Worm (Caenorhabditis elegans) whole organism, mixed stage, embryonic: ENCODE results near the gene npr-20.

ENCODE experiments used
- M03D4.4 ChIP-seq: sonication (generic microtip); optimal IDR thresholded peaks from 2 replicates; lab custom pipeline; 2017; ENCODE audit warnings: mild to moderate bottlenecking, missing genetic modification characterization, missing compliant biosample characterization
- blmp-1 ChIP-seq: fragments of 150-350 bp; optimal IDR thresholded peaks from 2 replicates; lab custom pipeline; 2014; ENCODE audit warnings: missing biosample characterization, missing genetic modification characterization
- ceh-39 ChIP-seq: fragments of 150-350 bp; optimal IDR thresholded peaks from 2 replicates; lab custom pipeline; 2014; ENCODE audit warnings: missing biosample characterization, missing genetic modification characterization
- ceh-43 ChIP-seq: fragments of 200-800 bp; sonication (Bioruptor generic); optimal IDR thresholded peaks from 2 replicates; lab custom pipeline; 2018; ENCODE audit warnings: mild to moderate bottlenecking, missing genetic modification characterization, moderate library complexity, missing compliant biosample characterization
- ceh-83 ChIP-seq: fragments of 200-800 bp; sonication (Bioruptor generic); optimal IDR thresholded peaks from 2 replicates; lab custom pipeline; 2018; ENCODE audit warnings: mild to moderate bottlenecking, missing genetic modification characterization, missing compliant biosample characterization
- ces-1 ChIP-seq: fragments of 150-350 bp; optimal IDR thresholded peaks from 2 replicates; lab custom pipeline; 2014; ENCODE audit warnings: missing biosample characterization, missing genetic modification reagents, missing genetic modification characterization
- drap-1 ChIP-seq: fragments of 200-800 bp; sonication (Bioruptor generic); optimal IDR thresholded peaks from 3 replicates; lab custom pipeline; 2018; ENCODE audit warnings: mild to moderate bottlenecking, missing genetic modification characterization, missing compliant biosample characterization
- elt-1 ChIP-seq: sonication (generic microtip); optimal IDR thresholded peaks from 2 replicates; lab custom pipeline; 2017; ENCODE audit warnings: missing genetic modification characterization, mild to moderate bottlenecking, missing compliant biosample characterization, antibody characterized with exemption, moderate library complexity, borderline replicate concordance; ENCODE audit not compliant: insufficient read depth
- elt-3 ChIP-seq: fragments of 150-350 bp; optimal IDR thresholded peaks from 2 replicates; lab custom pipeline; 2014; ENCODE audit warnings: missing biosample characterization, missing genetic modification characterization
- flh-1 ChIP-seq: fragments of 200-800 bp; sonication (Bioruptor generic); optimal IDR thresholded peaks from 2 replicates; lab custom pipeline; 2018; ENCODE audit warnings: mild to moderate bottlenecking, missing genetic modification characterization, moderate library complexity, missing compliant biosample characterization
- ham-2 ChIP-seq: fragments of 200-800 bp; sonication (Bioruptor generic); optimal IDR thresholded peaks from 2 replicates; lab custom pipeline; 2018; ENCODE audit warnings: mild to moderate bottlenecking, missing genetic modification characterization, missing compliant biosample characterization
- hlh-1 ChIP-seq: fragments of 150-350 bp; optimal IDR thresholded peaks from 2 replicates; lab custom pipeline; 2014; ENCODE audit warnings: missing biosample characterization, missing genetic modification reagents, missing genetic modification characterization
- lsy-2 ChIP-seq: fragments of 150-350 bp; optimal IDR thresholded peaks from 2 replicates; lab custom pipeline; 2014; ENCODE audit warnings: missing biosample characterization, missing genetic modification characterization
- mab-5 ChIP-seq: fragments of 150-350 bp; optimal IDR thresholded peaks from 2 replicates; lab custom pipeline; 2014; ENCODE audit warnings: missing biosample characterization, missing genetic modification characterization
- mep-1 ChIP-seq: fragments of 150-350 bp; optimal IDR thresholded peaks from 2 replicates; lab custom pipeline; 2017; ENCODE audit warnings: missing biosample characterization, missing genetic modification reagents, missing genetic modification characterization, inconsistent platforms
- mls-2 ChIP-seq: sonication (generic microtip); optimal IDR thresholded peaks from 2 replicates; lab custom pipeline; 2016; ENCODE audit warnings: mild to moderate bottlenecking, missing genetic modification characterization, moderate library complexity, missing compliant biosample characterization
- nhr-2 ChIP-seq: fragments of 150-350 bp; optimal IDR thresholded peaks from 2 replicates; lab custom pipeline; 2014; ENCODE audit warnings: missing biosample characterization, missing genetic modification characterization
- nhr-237 ChIP-seq: fragments of 150-350 bp; optimal IDR thresholded peaks from 2 replicates; lab custom pipeline; 2014; ENCODE audit warnings: missing biosample characterization, missing genetic modification characterization
- nhr-76 ChIP-seq: sonication (generic microtip); optimal IDR thresholded peaks from 2 replicates; lab custom pipeline; 2017; ENCODE audit warnings: missing biosample characterization, missing genetic modification characterization
- pha-4 ChIP-seq: fragments of 150-350 bp; optimal IDR thresholded peaks from 2 replicates; lab custom pipeline; 2018; ENCODE audit warnings: missing biosample characterization, missing genetic modification reagents, missing genetic modification characterization
- sem-2 ChIP-seq: fragments of 200-800 bp; sonication (Bioruptor generic); optimal IDR thresholded peaks from 2 replicates; lab custom pipeline; 2018; ENCODE audit warnings: mild to moderate bottlenecking, missing genetic modification characterization, missing compliant biosample characterization
- snpc-4 ChIP-seq: fragments of 150-350 bp; optimal IDR thresholded peaks from 2 replicates; lab custom pipeline; 2014; ENCODE audit warnings: missing biosample characterization, missing genetic modification characterization
- tbx-8 ChIP-seq: fragments of 200-800 bp; sonication (Bioruptor generic); optimal IDR thresholded peaks from 2 replicates; lab custom pipeline; 2018; ENCODE audit warnings: mild to moderate bottlenecking, missing genetic modification characterization, moderate library complexity, missing compliant biosample characterization
- unc-120 ChIP-seq: sonication (generic microtip); optimal IDR thresholded peaks from 2 replicates; lab custom pipeline; 2017; ENCODE audit warnings: missing genetic modification characterization, missing compliant biosample characterization; ENCODE audit not compliant: poor library complexity, severe bottlenecking
- unc-39 ChIP-seq: fragments of 150-350 bp; optimal IDR thresholded peaks from 2 replicates; lab custom pipeline; 2014; ENCODE audit warnings: missing biosample characterization, missing genetic modification characterization
- zip-8 ChIP-seq: fragments of 150-350 bp; optimal IDR thresholded peaks from 2 replicates; lab custom pipeline; 2014; ENCODE audit warnings: missing biosample characterization, missing genetic modification characterization
- ztf-11 ChIP-seq: fragments of 150-350 bp; optimal IDR thresholded peaks from 2 replicates; lab custom pipeline; 2014; ENCODE audit warnings: missing biosample characterization, missing genetic modification characterization

Gene npr-20

DNA sequence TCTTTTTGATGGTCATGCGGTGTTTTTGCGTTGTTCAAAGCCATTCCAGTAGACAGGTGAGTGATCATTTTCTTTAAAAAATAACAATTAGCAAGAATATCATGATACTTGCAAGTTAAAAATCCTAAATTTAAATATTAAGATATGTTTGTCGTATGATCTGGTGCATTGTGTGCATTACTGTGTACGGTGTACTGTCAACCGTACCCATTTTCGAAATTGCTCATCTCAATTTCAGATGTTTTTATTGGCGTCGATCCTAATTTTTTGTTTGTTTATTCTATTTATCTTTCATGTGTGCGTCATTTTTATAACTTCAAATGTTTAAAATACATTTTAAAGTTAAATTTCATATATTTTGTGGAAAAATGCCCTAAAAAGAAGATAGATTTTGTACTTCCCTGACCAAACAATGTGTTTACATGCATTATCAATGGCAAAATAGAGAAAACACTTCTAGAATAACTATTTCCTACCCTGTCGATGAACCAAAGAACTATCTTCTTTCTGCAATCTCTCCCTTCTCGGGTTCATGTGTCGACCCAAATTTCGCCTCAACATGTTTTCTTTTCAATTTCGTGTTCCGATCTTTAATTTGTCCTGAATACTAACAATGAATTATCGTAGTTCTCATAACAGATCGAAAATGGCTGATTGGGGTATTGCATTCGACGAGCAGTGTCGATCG is 19.4 kb upstream of the npr-20 start, which contains the start of the genes T07D4.5 and ddx-19:
T07D4.5 (minus strand) TSS at position 71 of the 688 bp plus-strand sequence.
ddx-19 (plus strand) TSS at position 638 of the 688 bp plus-strand sequence.
- TF ChIP-seq lsy-2 (tag; lab: Kevin White, UChicago) (peak; percentile 96), pha-4 (tag; lab: Kevin White, UChicago) (peak; percentile 38), snpc-4 (no peak)

DNA sequence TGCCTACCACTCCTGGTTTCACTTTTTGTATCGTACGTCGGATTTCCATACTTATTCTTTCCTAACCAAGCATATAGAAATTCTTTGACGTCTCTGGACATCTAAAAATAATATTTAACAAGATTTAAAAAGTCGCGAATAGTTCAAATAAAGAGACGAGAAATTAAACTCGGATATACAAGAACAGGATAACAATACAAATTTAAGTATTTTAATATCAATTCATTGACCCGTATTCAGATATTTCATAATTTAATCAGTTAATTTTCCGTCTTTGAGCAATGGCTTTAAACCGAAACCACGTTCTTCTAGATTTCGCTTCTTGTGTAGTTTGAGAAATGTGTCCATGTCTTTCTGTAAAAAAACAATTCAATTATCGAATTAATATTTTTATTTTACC is 18.6 kb upstream of the npr-20 start, which contains the start of gene rha-1:
rha-1 (minus strand) TSS at position 101 of the 400 bp plus-strand sequence.
- TF ChIP-seq mep-1 (tag; lab: Kevin White, UChicago) = no peak
- TF ChIP-seq ztf-11 (tag; lab: Kevin White, UChicago) = no peak
- TF ChIP-seq ceh-39 = no peak
- no peak for TF ChIP-seq tbx-8 (GFP tag; lab: Kevin White, UChicago)
- no peak for TF ChIP-seq ceh-43 (GFP tag; lab: Kevin White, UChicago)
- no peak for TF ChIP-seq unc-39 (tag; lab: Kevin White, UChicago)
- TF ChIP-seq blmp-1 (tag; lab: Kevin White, UChicago) = no peak
- TF ChIP-seq flh-1 (GFP tag; lab: Kevin White, UChicago) = no peak
- no peak for TF ChIP-seq M03D4.4 (tag; lab: Kevin White, UChicago)
- no peak for TF ChIP-seq drap-1 (GFP tag; lab: Kevin White, UChicago)
- no peak for TF ChIP-seq zip-8 (tag; lab: Kevin White, UChicago)
- no peak for TF ChIP-seq ham-2 (GFP tag; lab: Kevin White, UChicago)
- TF ChIP-seq elt-1 = no peak
- TF ChIP-seq sem-2 = no peak
- TF ChIP-seq unc-120 (tag; lab: Kevin White, UChicago) = no peak
- TF ChIP-seq mls-2 (tag; lab: Kevin White, UChicago) = no peak
- TF ChIP-seq ces-1 (GFP tag; lab: Kevin White, UChicago) = no peak
- TF ChIP-seq pha-4 (tag; lab: Kevin White, UChicago) = no peak
- TF ChIP-seq hlh-1 (tag; lab: Kevin White, UChicago) = no peak

DNA sequence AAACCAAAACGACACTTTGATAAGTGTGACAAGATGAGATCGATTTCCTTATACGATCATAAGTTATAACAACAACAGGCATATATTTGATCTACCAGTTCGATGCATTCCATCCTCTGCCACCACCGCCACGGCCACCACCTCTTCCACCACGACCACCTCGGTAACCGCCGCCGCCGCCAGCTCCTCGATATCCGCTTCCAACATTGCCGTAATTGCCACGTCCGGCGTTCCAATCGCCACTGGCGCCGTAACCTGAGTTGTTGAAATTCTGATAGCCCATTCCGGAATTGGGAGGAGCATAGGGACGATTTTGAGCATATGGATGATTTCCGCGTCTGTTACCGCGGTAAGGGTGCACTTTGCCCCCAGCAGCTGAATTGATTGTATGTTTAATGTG is 13.6 kb upstream of the npr-20 start:
- TF ChIP-seq ceh-83 (GFP tag; lab: Kevin White, UChicago) = no peak
- no peak for TF ChIP-seq pha-4 (tag; lab: Kevin White, UChicago)
- TF ChIP-seq nhr-237 (tag; lab: Kevin White, UChicago) = no peak
- TF ChIP-seq unc-120 (tag; lab: Kevin White, UChicago) = no peak
- TF ChIP-seq sem-2 = no peak
- no peak for TF ChIP-seq drap-1 (GFP tag; lab: Kevin White, UChicago)
- TF ChIP-seq mab-5 (tag; lab: Kevin White, UChicago) = no peak
- no peak for TF ChIP-seq lsy-2 (tag; lab: Kevin White, UChicago)
- no peak for TF ChIP-seq ces-1 (GFP tag; lab: Kevin White, UChicago)
- TF ChIP-seq flh-1 (GFP tag; lab: Kevin White, UChicago) = no peak
- no peak for TF ChIP-seq M03D4.4 (tag; lab: Kevin White, UChicago)
- no peak for TF ChIP-seq snpc-4

DNA sequence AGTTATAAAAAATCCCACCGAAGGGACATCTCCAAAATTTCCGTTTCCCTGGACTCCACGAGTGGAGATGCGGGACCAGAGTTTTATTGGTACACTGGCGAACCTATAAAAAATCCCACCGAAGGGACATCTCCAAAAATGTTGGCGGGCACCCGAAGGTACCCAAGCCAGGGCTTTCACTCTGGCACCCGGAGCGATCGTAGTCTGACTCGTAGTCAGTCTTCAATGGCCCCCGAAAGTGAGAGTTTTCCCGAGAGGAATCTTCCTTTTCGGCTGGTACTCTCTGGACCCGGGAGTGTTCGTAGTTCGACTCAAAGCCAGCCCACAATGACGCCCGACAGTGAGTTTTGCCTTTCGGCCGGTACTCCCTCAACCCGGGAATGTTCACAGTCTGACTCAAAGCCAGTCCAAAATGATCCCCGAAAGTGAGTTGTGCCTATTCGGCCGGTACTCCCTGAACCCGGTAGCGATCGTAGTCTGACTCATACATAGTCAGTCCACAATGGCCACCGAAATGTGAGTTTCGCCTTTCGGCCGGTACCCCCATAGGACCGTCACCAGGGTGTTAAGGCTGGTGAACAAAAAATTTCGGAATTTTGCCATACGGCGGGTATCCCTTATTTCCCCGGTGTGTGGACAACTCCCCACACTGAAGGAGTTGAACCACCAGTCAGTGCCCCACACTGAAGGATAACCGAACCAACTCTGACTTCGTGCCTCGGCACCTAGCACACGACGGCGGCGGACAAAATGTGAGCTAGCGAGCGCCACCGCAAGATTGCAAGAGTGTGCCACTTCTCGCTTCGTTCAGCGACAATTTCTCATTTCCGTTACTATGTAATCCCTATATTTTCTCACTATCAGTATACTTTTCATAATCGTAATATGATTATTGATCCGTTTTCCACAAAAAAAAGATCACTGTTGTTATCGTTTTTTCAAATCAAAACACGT is 12.3 kb upstream of the npr-20 start:
- peak; percentile 1 for TF ChIP-seq nhr-2 (tag; lab: Kevin White, UChicago)
- TF ChIP-seq elt-1 = no peak
- no peak for TF ChIP-seq pha-4 (tag; lab: Kevin White, UChicago)
- no peak for TF ChIP-seq tbx-8 (GFP tag; lab: Kevin White, UChicago)
- no peak for TF ChIP-seq nhr-76 (tag; lab: Kevin White, UChicago)
- no peak for TF ChIP-seq ceh-43 (GFP tag; lab: Kevin White, UChicago)
- no peak for TF ChIP-seq ces-1 (GFP tag; lab: Kevin White, UChicago)
- TF ChIP-seq elt-3 (tag; lab: Kevin White, UChicago) = no peak

ce11 chrII:8873842-8874241 is 8.9 kb upstream of the npr-20 start, which contains the start of gene T07D4.2:
Gene T07D4.2, minus strand, starts transcription at chrII:8873942.
- no peak for TF ChIP-seq snpc-4
- TF ChIP-seq pha-4 (tag; lab: Kevin White, UChicago) = no peak
- TF ChIP-seq, all 35 proteins: peak for 0
